Fruit fly (Drosophila melanogaster): ENCODE results near the gene CG10096.

- no peak for TF ChIP-seq Sin3A (optimal IDR thresholded peaks at IDR 0.05)
- no peak for TF ChIP-seq ttk (optimal IDR thresholded peaks at IDR 0.05)
- no peak for TF ChIP-seq psq (optimal IDR thresholded peaks at IDR 0.05)
- TF ChIP-seq insv (optimal IDR thresholded peaks at IDR 0.05): no peak
- no peak for TF ChIP-seq h (optimal IDR thresholded peaks at IDR 0.05)
Observed at dm6 chr3R:12398620-12399247, 3.0 kb upstream of the CG10096 start, which contains the start of gene Cyp9f3.

Data from Kc167 (cell line).